Fruit fly (Drosophila melanogaster) whole organism, embryonic: ENCODE measurements around the gene CG43121.

Experiments used
- Adf1 ChIP-seq: fragments of 200-800 bp; sonication (Bioruptor generic); IDR thresholded peaks from 2 replicates; pipeline ENCODE4 v1.3.6; 2022; ENCODE audit warnings: missing biosample characterization, missing genetic modification characterization
- B-H2 ChIP-seq: fragments of 200-800 bp; sonication (Bioruptor generic); optimal IDR thresholded peaks from 2 replicates; lab custom pipeline; 2018; ENCODE audit warnings: missing biosample characterization, mild to moderate bottlenecking, missing genetic modification characterization
- BEAF-32 ChIP-seq: fragments of 200-800 bp; sonication (Bioruptor generic); optimal IDR thresholded peaks from 3 replicates; lab custom pipeline; 2017; ENCODE audit warnings: missing biosample characterization, missing genetic modification characterization, mild to moderate bottlenecking, moderate library complexity, missing genetic modification reagents
- BtbVII ChIP-seq: fragments of 200-800 bp; sonication (Bioruptor generic); optimal IDR thresholded peaks from 3 replicates; lab custom pipeline; 2017; ENCODE audit warnings: missing biosample characterization, mild to moderate bottlenecking, missing genetic modification characterization
- CG1024 ChIP-seq: fragments of 200-800 bp; sonication (Bioruptor generic); IDR thresholded peaks from 2 replicates; pipeline ENCODE4 v1.3.6; 2022; ENCODE audit warnings: missing biosample characterization, missing genetic modification characterization
- CG12391 ChIP-seq: fragments of 200-800 bp; sonication (Bioruptor generic); optimal IDR thresholded peaks from 3 replicates; lab custom pipeline; 2018; ENCODE audit warnings: missing biosample characterization, mild to moderate bottlenecking, missing genetic modification characterization, moderate library complexity
- CG14441 ChIP-seq: fragments of 200-800 bp; sonication (Bioruptor generic); IDR thresholded peaks from 2 replicates; pipeline ENCODE4 v1.3.6; 2022; ENCODE audit warnings: missing biosample characterization, missing genetic modification characterization
- CG14860 ChIP-seq: fragments of 200-800 bp; sonication (Bioruptor generic); IDR thresholded peaks from 3 replicates; pipeline ENCODE4 v1.3.6; 2022; ENCODE audit warnings: missing biosample characterization, missing genetic modification characterization; ENCODE audit not compliant: partially characterized antibody
- CG14965 ChIP-seq: fragments of 200-800 bp; sonication (Bioruptor generic); optimal IDR thresholded peaks from 2 replicates; lab custom pipeline; 2016; ENCODE audit warnings: missing biosample characterization, missing genetic modification characterization, borderline replicate concordance
- CG1792 ChIP-seq: fragments of 200-800 bp; sonication (Bioruptor generic); optimal IDR thresholded peaks from 2 replicates; lab custom pipeline; 2016; ENCODE audit warnings: missing biosample characterization, missing genetic modification characterization
- CG2120 ChIP-seq: fragments of 200-800 bp; sonication (Bioruptor generic); optimal IDR thresholded peaks from 3 replicates; lab custom pipeline; 2016; ENCODE audit warnings: missing biosample characterization, missing genetic modification characterization
- CG2889 ChIP-seq: fragments of 200-800 bp; sonication (Bioruptor generic); IDR thresholded peaks from 3 replicates; pipeline ENCODE4 v1.3.6; 2022; ENCODE audit warnings: missing biosample characterization, missing genetic modification characterization
- CG4424 ChIP-seq: fragments of 200-800 bp; sonication (Bioruptor generic); optimal IDR thresholded peaks from 3 replicates; lab custom pipeline; 2016; ENCODE audit warnings: missing biosample characterization, missing genetic modification characterization
- CG6791 ChIP-seq: fragments of 200-800 bp; sonication (Bioruptor generic); IDR thresholded peaks from 3 replicates; pipeline ENCODE4 v1.3.6; 2022; ENCODE audit warnings: missing biosample characterization, missing genetic modification characterization; ENCODE audit not compliant: partially characterized antibody
- CG8359 ChIP-seq: fragments of 200-800 bp; sonication (Bioruptor generic); optimal IDR thresholded peaks from 2 replicates; lab custom pipeline; 2017; ENCODE audit warnings: missing biosample characterization, mild to moderate bottlenecking, missing genetic modification characterization, borderline replicate concordance
- CG9876 ChIP-seq: fragments of 200-800 bp; sonication (Bioruptor generic); optimal IDR thresholded peaks from 2 replicates; lab custom pipeline; 2016; ENCODE audit warnings: missing biosample characterization, missing genetic modification characterization
- CTCF ChIP-seq: fragments of 200-800 bp; sonication (Bioruptor generic); optimal IDR thresholded peaks from 2 replicates; lab custom pipeline; 2017; ENCODE audit warnings: missing biosample characterization, mild to moderate bottlenecking, missing genetic modification characterization, moderate library complexity
- Chrac-16 ChIP-seq: fragments of 200-800 bp; sonication (Bioruptor generic); optimal IDR thresholded peaks from 3 replicates; lab custom pipeline; 2016; ENCODE audit warnings: missing biosample characterization, missing genetic modification characterization
- D19A ChIP-seq: fragments of 200-800 bp; optimal IDR thresholded peaks from 3 replicates; lab custom pipeline; 2019; ENCODE audit warnings: missing biosample characterization, mild to moderate bottlenecking, missing genetic modification characterization, moderate library complexity
- Dek ChIP-seq: fragments of 200-800 bp; sonication (Bioruptor generic); optimal IDR thresholded peaks from 3 replicates; lab custom pipeline; 2019; ENCODE audit warnings: missing biosample characterization, mild to moderate bottlenecking, missing genetic modification characterization, moderate library complexity
- Dfd ChIP-seq, 2 experiments: fragments of >200 bp; optimal IDR thresholded peaks; 2 replicates each; lab custom pipeline; 2017; ENCODE audit warnings: missing biosample characterization in 2 of 2, missing genetic modification characterization in 2 of 2
- Dp ChIP-seq: fragments of 200-800 bp; sonication (Bioruptor generic); optimal IDR thresholded peaks from 2 replicates; lab custom pipeline; 2018; ENCODE audit warnings: missing biosample characterization, mild to moderate bottlenecking, missing genetic modification characterization, moderate library complexity
- E2f1 ChIP-seq: fragments of 200-800 bp; sonication (Bioruptor generic); IDR thresholded peaks from 2 replicates; pipeline ENCODE4 v1.3.6; 2022; ENCODE audit warnings: missing biosample characterization, missing genetic modification characterization
- Ets65A ChIP-seq: fragments of 200-800 bp; sonication (Bioruptor generic); peaks from one replicate; lab custom pipeline; 2016; ENCODE audit warnings: missing biosample characterization, missing genetic modification characterization
- Fer1 ChIP-seq: fragments of 200-800 bp; sonication (Bioruptor generic); optimal IDR thresholded peaks from 2 replicates; lab custom pipeline; 2017; ENCODE audit warnings: missing biosample characterization, mild to moderate bottlenecking, missing genetic modification characterization
- Gsc ChIP-seq: fragments of 200-800 bp; sonication (Bioruptor generic); IDR thresholded peaks from 2 replicates; pipeline ENCODE4 v1.3.6; 2022; ENCODE audit warnings: missing biosample characterization, missing genetic modification characterization
- HLH4C ChIP-seq: fragments of 200-800 bp; sonication (Bioruptor generic); IDR thresholded peaks from 3 replicates; pipeline ENCODE4 v1.3.6; 2022; ENCODE audit warnings: missing biosample characterization, missing genetic modification characterization; ENCODE audit not compliant: partially characterized antibody
- Hmr ChIP-seq: fragments of 200-800 bp; sonication (Bioruptor generic); optimal IDR thresholded peaks from 3 replicates; lab custom pipeline; 2017; ENCODE audit warnings: mild to moderate bottlenecking, missing biosample characterization, missing genetic modification reagents, missing genetic modification characterization
- Hr3 ChIP-seq: fragments of 200-800 bp; sonication (Bioruptor generic); optimal IDR thresholded peaks from 3 replicates; lab custom pipeline; 2016; ENCODE audit warnings: missing biosample characterization, missing genetic modification characterization
- Myb ChIP-seq: fragments of 200-800 bp; sonication (Bioruptor generic); optimal IDR thresholded peaks from 2 replicates; lab custom pipeline; 2016; ENCODE audit warnings: missing biosample characterization, missing genetic modification characterization
- Scr ChIP-seq: fragments of 200-800 bp; sonication (Bioruptor generic); IDR thresholded peaks from 2 replicates; pipeline ENCODE4 v1.3.6; 2022; ENCODE audit warnings: missing biosample characterization, missing genetic modification characterization; ENCODE audit not compliant: partially characterized antibody
- amos ChIP-seq: fragments of 200-800 bp; sonication (Bioruptor generic); IDR thresholded peaks from 2 replicates; pipeline ENCODE4 v1.3.6; 2022; ENCODE audit warnings: missing biosample characterization, missing genetic modification characterization; ENCODE audit not compliant: partially characterized antibody
- br ChIP-seq: fragments of >200 bp; optimal IDR thresholded peaks from 2 replicates; lab custom pipeline; 2017
- ci ChIP-seq: fragments of 200-800 bp; sonication (Bioruptor generic); IDR thresholded peaks from 3 replicates; pipeline ENCODE4 v1.3.6; 2022; ENCODE audit warnings: missing biosample characterization, missing genetic modification characterization
- crp ChIP-seq, 2 experiments: fragments of 200-800 bp; sonication (Bioruptor generic); optimal IDR thresholded peaks; 2 replicates in 1 of 2; 3 replicates in 1 of 2; lab custom pipeline; 2017; ENCODE audit warnings: missing biosample characterization in 2 of 2, missing genetic modification characterization in 2 of 2, mild to moderate bottlenecking in 1 of 2, moderate library complexity in 1 of 2
- dan ChIP-seq: fragments of 200-800 bp; sonication (Bioruptor generic); IDR thresholded peaks from 2 replicates; pipeline ENCODE4 v1.3.6; 2022; ENCODE audit warnings: missing biosample characterization, missing genetic modification characterization
- dm ChIP-seq: fragments of 200-800 bp; sonication (Bioruptor generic); optimal IDR thresholded peaks from 3 replicates; lab custom pipeline; 2016; ENCODE audit warnings: missing biosample characterization, missing genetic modification characterization
- emc ChIP-seq: fragments of 200-800 bp; sonication (Bioruptor generic); optimal IDR thresholded peaks from 2 replicates; lab custom pipeline; 2016; ENCODE audit warnings: missing biosample characterization, missing genetic modification characterization
- eyg ChIP-seq: fragments of 200-800 bp; sonication (Bioruptor generic); optimal IDR thresholded peaks from 3 replicates; lab custom pipeline; 2016; ENCODE audit warnings: missing biosample characterization, missing genetic modification characterization
- fd64A ChIP-seq: fragments of 200-800 bp; sonication (Bioruptor generic); optimal IDR thresholded peaks from 3 replicates; lab custom pipeline; 2018; ENCODE audit warnings: missing biosample characterization, mild to moderate bottlenecking, missing genetic modification characterization
- lmd ChIP-seq: fragments of 200-800 bp; sonication (Bioruptor generic); IDR thresholded peaks from 2 replicates; pipeline ENCODE4 v1.3.6; 2022; ENCODE audit warnings: missing biosample characterization, missing genetic modification characterization
- nerfin-1 ChIP-seq: fragments of 200-800 bp; sonication (Bioruptor generic); optimal IDR thresholded peaks from 3 replicates; lab custom pipeline; 2019; ENCODE audit warnings: missing biosample characterization, mild to moderate bottlenecking, missing genetic modification characterization, moderate library complexity
- nerfin-2 ChIP-seq: fragments of 200-800 bp; sonication (Bioruptor generic); IDR thresholded peaks from 2 replicates; pipeline ENCODE4 v1.3.6; 2022; ENCODE audit warnings: missing biosample characterization, missing genetic modification characterization; ENCODE audit not compliant: partially characterized antibody
- pita ChIP-seq: fragments of 200-800 bp; sonication (Bioruptor generic); optimal IDR thresholded peaks from 2 replicates; lab custom pipeline; 2017; ENCODE audit warnings: missing biosample characterization, mild to moderate bottlenecking, missing genetic modification characterization
- pum ChIP-seq: fragments of 200-800 bp; sonication (Bioruptor generic); optimal IDR thresholded peaks from 2 replicates; lab custom pipeline; 2016; ENCODE audit warnings: missing biosample characterization, missing genetic modification characterization
- sens ChIP-seq: fragments of 200-800 bp; sonication (Bioruptor generic); peaks from one replicate; lab custom pipeline; 2016; ENCODE audit warnings: missing biosample characterization, missing genetic modification characterization
- sisA ChIP-seq: fragments of 200-800 bp; sonication (Bioruptor generic); IDR thresholded peaks from 2 replicates; pipeline ENCODE4 v1.3.6; 2022; ENCODE audit warnings: missing biosample characterization, missing genetic modification characterization
- slp2 ChIP-seq: fragments of 200-800 bp; sonication (Bioruptor generic); optimal IDR thresholded peaks from 2 replicates; lab custom pipeline; 2016; ENCODE audit warnings: missing biosample characterization, missing genetic modification characterization
- tap ChIP-seq: fragments of 200-800 bp; optimal IDR thresholded peaks from 3 replicates; lab custom pipeline; 2019; ENCODE audit warnings: missing biosample characterization, mild to moderate bottlenecking, missing genetic modification characterization, moderate library complexity
- tgo ChIP-seq: fragments of 200-800 bp; sonication (Bioruptor generic); IDR thresholded peaks from 3 replicates; pipeline ENCODE4 v1.3.6; 2022; ENCODE audit warnings: missing biosample characterization, missing genetic modification characterization
- yki ChIP-seq: fragments of >200 bp; optimal IDR thresholded peaks from 3 replicates; lab custom pipeline; 2018

Gene CG43121

DNA sequence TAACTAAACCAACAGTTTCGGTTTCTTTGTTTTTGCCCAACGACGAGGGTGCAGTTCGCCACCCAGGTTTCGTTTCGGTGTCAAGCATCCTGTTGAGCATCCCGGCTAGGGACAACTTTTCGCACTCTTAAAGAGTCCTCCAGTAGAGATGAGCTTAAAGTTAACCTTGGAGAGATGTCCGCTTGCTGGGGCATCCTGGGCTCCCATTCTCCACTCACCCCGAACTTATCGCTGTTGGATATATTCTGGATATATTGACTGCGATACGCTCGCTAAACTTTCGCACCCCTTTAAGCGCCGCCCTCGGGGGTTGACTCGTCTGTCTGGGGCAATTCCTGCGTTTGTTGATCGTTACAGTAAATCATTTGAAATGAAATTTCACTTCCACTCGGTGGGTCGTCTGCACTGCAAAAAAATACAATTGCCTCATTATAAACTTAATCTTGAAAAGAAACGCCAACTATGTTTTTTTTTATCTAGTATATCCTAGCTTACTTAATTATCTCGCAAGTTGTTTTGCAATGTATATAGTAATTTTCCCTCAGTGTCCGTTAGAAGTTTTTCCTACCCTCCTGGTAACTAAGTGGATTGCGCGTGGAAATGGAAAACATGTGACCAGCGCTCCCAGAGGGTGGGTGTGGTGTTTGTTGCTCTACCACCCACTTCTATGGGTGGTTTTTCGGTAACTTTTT lies 10.5 kb downstream of the CG43121 start (continued):
- TF ChIP-seq yki (lab: Kevin White, UChicago) = no peak
- TF ChIP-seq lmd (GFP tag; lab: Robert Waterston, UW) = peak; percentile 88
- TF ChIP-seq CG14965 = no peak
- peak; percentile 79 for TF ChIP-seq nerfin-1 (tag; lab: Kevin White, UChicago)
- peak; percentile 74 for TF ChIP-seq slp2 (GFP tag; lab: Kevin White, UChicago)
- peak in 1 of 2 experiments; percentile 34 for TF ChIP-seq crp (GFP tag; optimal IDR thresholded peaks at IDR 0.05; lab: Kevin White, UChicago)
- no peak for TF ChIP-seq HLH4C (GFP tag; lab: Robert Waterston, UW)
- peak; percentile 13; the same call in 1 of the 2 replicates for TF ChIP-seq Adf1
- TF ChIP-seq CG12391 = peak; percentile 88
- peak; percentile 85 for TF ChIP-seq CG2120 (GFP tag; lab: Kevin White, UChicago)
- no peak for TF ChIP-seq B-H2
- TF ChIP-seq Hr3 = peak; percentile 76
- TF ChIP-seq Dek (tag; lab: Kevin White, UChicago) = peak; percentile 78
- peak; percentile 64 for TF ChIP-seq BtbVII (GFP tag; lab: Kevin White, UChicago)
- TF ChIP-seq ci (GFP tag; lab: Robert Waterston, UW) = peak; percentile 94
- peak; percentile 29 for TF ChIP-seq CG9876 (GFP tag; lab: Kevin White, UChicago)
- TF ChIP-seq CG1024 (GFP tag; lab: Robert Waterston, UW) = peak; percentile 68; the same call in 1 of the 2 replicates
- peak; percentile 88 for TF ChIP-seq Hmr (GFP tag; lab: Kevin White, UChicago)
- peak; percentile 87 for TF ChIP-seq CG14441
- peak; percentile 74 for TF ChIP-seq CG4424
- peak; percentile 96 for TF ChIP-seq sens (GFP tag; lab: Kevin White, UChicago)
- TF ChIP-seq Fer1 (GFP tag; lab: Kevin White, UChicago) = peak; percentile 91
- peak; percentile 49 for TF ChIP-seq dm (GFP tag; lab: Kevin White, UChicago)
- peak; percentile 84 for TF ChIP-seq tgo
- TF ChIP-seq pum (GFP tag; lab: Kevin White, UChicago) = peak; percentile 72
- no peak for TF ChIP-seq Dp (GFP tag; lab: Kevin White, UChicago)
- peak; percentile 60 for TF ChIP-seq Chrac-16 (GFP tag; lab: Kevin White, UChicago)
- no peak for TF ChIP-seq fd64A
- peak; percentile 56 for TF ChIP-seq emc
- peak; percentile 22 for TF ChIP-seq CTCF (GFP tag; lab: Kevin White, UChicago)
- peak; percentile 73 for TF ChIP-seq eyg (GFP tag; lab: Kevin White, UChicago)
- TF ChIP-seq dan = peak; percentile 35; the same call in 1 of the 2 replicates
- no peak for TF ChIP-seq BEAF-32 (GFP tag; lab: Kevin White, UChicago)
- TF ChIP-seq Scr = no peak
- TF ChIP-seq amos (GFP tag; lab: Robert Waterston, UW) = no peak
- TF ChIP-seq CG14860 (GFP tag; lab: Robert Waterston, UW) = no peak
- TF ChIP-seq CG1792 (GFP tag; lab: Kevin White, UChicago) = peak; percentile 78
- TF ChIP-seq Myb (GFP tag; lab: Kevin White, UChicago) = peak; percentile 60
- peak; percentile 36 for TF ChIP-seq D19A (tag; lab: Kevin White, UChicago)
- no peak for TF ChIP-seq CG6791 (GFP tag; lab: Robert Waterston, UW)
- no peak for TF ChIP-seq Dfd (GFP tag; optimal IDR thresholded peaks at IDR 0.05; lab: Kevin White, UChicago)
- no peak for TF ChIP-seq CG8359 (GFP tag; lab: Kevin White, UChicago)
- peak; percentile 86 for TF ChIP-seq E2f1 (GFP tag; lab: Robert Waterston, UW)
- peak; percentile 62; the same call in 1 of the 3 replicates for TF ChIP-seq CG2889
- no peak for TF ChIP-seq nerfin-2
- peak; percentile 86 for TF ChIP-seq sisA (GFP tag; lab: Robert Waterston, UW)
- peak; percentile 12 for TF ChIP-seq tap (tag; lab: Kevin White, UChicago)
- TF ChIP-seq br (lab: Kevin White, UChicago) = no peak
- no peak for TF ChIP-seq pita (GFP tag; lab: Kevin White, UChicago)
- no peak for TF ChIP-seq Gsc
- peak; percentile 95 for TF ChIP-seq Ets65A (GFP tag; lab: Kevin White, UChicago)
